Worm (Caenorhabditis elegans) whole organism, young adult: ENCODE data around the gene epic-3.

ENCODE experiments used
- B0019.2 ChIP-seq: fragments of 200-800 bp; sonication (Bioruptor generic); conservative IDR thresholded peaks from 2 replicates; pipeline ENCODE4 v1.3.6; 2022; ENCODE audit warnings: missing genetic modification reagents, missing genetic modification characterization, missing compliant biosample characterization
- B0261.1 ChIP-seq: sonication (generic microtip); optimal IDR thresholded peaks from 2 replicates; lab custom pipeline; 2016; ENCODE audit warnings: mild to moderate bottlenecking, missing genetic modification characterization, moderate library complexity, missing compliant biosample characterization
- C17E4.6 ChIP-seq: fragments of 200-800 bp; sonication (Bioruptor generic); IDR thresholded peaks from 2 replicates; pipeline ENCODE4 v1.3.6; 2022; ENCODE audit warnings: missing genetic modification reagents, missing genetic modification characterization, missing compliant biosample characterization
- D2030.7 ChIP-seq: fragments of 200-800 bp; sonication (Bioruptor generic); IDR thresholded peaks from 2 replicates; pipeline ENCODE4 v1.3.6; 2022; ENCODE audit warnings: missing genetic modification reagents, missing genetic modification characterization, missing compliant biosample characterization
- F22D6.2 ChIP-seq: sonication (generic microtip); optimal IDR thresholded peaks from 2 replicates; lab custom pipeline; 2016; ENCODE audit warnings: mild to moderate bottlenecking, missing genetic modification characterization, missing compliant biosample characterization
- F57A8.1 ChIP-seq: fragments of 200-800 bp; sonication (Bioruptor generic); optimal IDR thresholded peaks from 2 replicates; lab custom pipeline; 2018; ENCODE audit warnings: mild to moderate bottlenecking, missing genetic modification characterization, moderate library complexity, missing compliant biosample characterization
- T26A5.8 ChIP-seq: sonication (generic microtip); optimal IDR thresholded peaks from 2 replicates; lab custom pipeline; 2016; ENCODE audit warnings: missing genetic modification characterization, missing compliant biosample characterization
- Y53G8AR.9 ChIP-seq: fragments of 200-800 bp; sonication (Bioruptor generic); conservative IDR thresholded peaks from 2 replicates; pipeline ENCODE4 v1.3.6; 2022; ENCODE audit warnings: missing genetic modification reagents, missing genetic modification characterization, missing compliant biosample characterization
- aptf-2 ChIP-seq: fragments of 200-800 bp; sonication (Bioruptor generic); conservative IDR thresholded peaks from 2 replicates; pipeline ENCODE4 v1.3.6; 2022; ENCODE audit warnings: missing genetic modification reagents, missing genetic modification characterization, missing compliant biosample characterization
- atf-7 ChIP-seq: sonication (generic microtip); optimal IDR thresholded peaks from 2 replicates; lab custom pipeline; 2017; ENCODE audit warnings: mild to moderate bottlenecking, missing genetic modification characterization, missing compliant biosample characterization
- bed-1 ChIP-seq: fragments of 200-800 bp; sonication (Bioruptor generic); IDR thresholded peaks from 2 replicates; pipeline ENCODE4 v1.3.6; 2022; ENCODE audit warnings: missing genetic modification reagents, missing genetic modification characterization, missing compliant biosample characterization
- ccch-3 ChIP-seq: fragments of 200-800 bp; sonication (Bioruptor generic); optimal IDR thresholded peaks from 2 replicates; lab custom pipeline; 2018; ENCODE audit warnings: mild to moderate bottlenecking, missing genetic modification characterization, missing compliant biosample characterization
- ceh-40 ChIP-seq: fragments of 200-800 bp; sonication (Bioruptor generic); IDR thresholded peaks from 2 replicates; pipeline ENCODE4 v1.3.6; 2022; ENCODE audit warnings: missing genetic modification characterization, missing compliant biosample characterization
- ceh-79 ChIP-seq: sonication (generic microtip); optimal IDR thresholded peaks from 2 replicates; lab custom pipeline; 2017; ENCODE audit warnings: mild to moderate bottlenecking, missing genetic modification characterization, missing compliant biosample characterization
- chd-7 ChIP-seq: sonication (generic microtip); optimal IDR thresholded peaks from 2 replicates; lab custom pipeline; 2016; ENCODE audit warnings: mild to moderate bottlenecking, missing genetic modification characterization, moderate library complexity, missing compliant biosample characterization
- dox-1 ChIP-seq: fragments of 200-800 bp; sonication (Bioruptor generic); IDR thresholded peaks from 2 replicates; pipeline ENCODE4 v1.3.6; 2022; ENCODE audit warnings: missing genetic modification reagents, missing genetic modification characterization, missing compliant biosample characterization
- egrh-3 ChIP-seq: fragments of 200-800 bp; sonication (Bioruptor generic); IDR thresholded peaks from 2 replicates; pipeline ENCODE4 v1.3.6; 2022; ENCODE audit warnings: missing genetic modification reagents, missing genetic modification characterization, missing compliant biosample characterization
- fkh-3 ChIP-seq: sonication (generic microtip); optimal IDR thresholded peaks from 2 replicates; lab custom pipeline; 2016; ENCODE audit warnings: mild to moderate bottlenecking, missing genetic modification characterization, missing compliant biosample characterization
- gei-17 ChIP-seq: fragments of 200-800 bp; sonication (Bioruptor generic); optimal IDR thresholded peaks from 2 replicates; lab custom pipeline; 2018; ENCODE audit warnings: mild to moderate bottlenecking, missing genetic modification characterization, missing compliant biosample characterization
- him-1 ChIP-seq: sonication (generic microtip); optimal IDR thresholded peaks from 2 replicates; lab custom pipeline; 2016; ENCODE audit warnings: missing genotype, missing genetic modification reagents, missing genetic modification characterization, missing compliant biosample characterization
- hlh-12 ChIP-seq: sonication (generic microtip); optimal IDR thresholded peaks from 2 replicates; lab custom pipeline; 2016; ENCODE audit warnings: missing genetic modification characterization, missing compliant biosample characterization
- hlh-26 ChIP-seq: fragments of 200-800 bp; sonication (Bioruptor generic); conservative IDR thresholded peaks from 2 replicates; pipeline ENCODE4 v1.3.6; 2022; ENCODE audit warnings: missing genetic modification reagents, missing genetic modification characterization, missing compliant biosample characterization
- hmg-20 ChIP-seq: fragments of 200-800 bp; sonication (Bioruptor generic); IDR thresholded peaks from 2 replicates; pipeline ENCODE4 v1.3.6; 2022; ENCODE audit warnings: missing genetic modification reagents, missing genetic modification characterization, missing compliant biosample characterization
- hrde-1 ChIP-seq: sonication (generic microtip); optimal IDR thresholded peaks from 2 replicates; lab custom pipeline; 2016; ENCODE audit warnings: missing genetic modification characterization, mild to moderate bottlenecking, missing compliant biosample characterization, moderate library complexity, missing genotype, missing genetic modification reagents, borderline replicate concordance
- let-526 ChIP-seq: fragments of 200-800 bp; sonication (Bioruptor generic); IDR thresholded peaks from 2 replicates; pipeline ENCODE4 v1.3.6; 2022; ENCODE audit warnings: missing genetic modification reagents, missing genetic modification characterization, missing compliant biosample characterization
- lin-26 ChIP-seq: fragments of 200-800 bp; sonication (Bioruptor generic); IDR thresholded peaks from 2 replicates; pipeline ENCODE4 v1.3.6; 2022; ENCODE audit warnings: missing genetic modification reagents, missing genetic modification characterization, missing compliant biosample characterization
- lin-35 ChIP-seq, 3 experiments: fragments of 150-350 bp in 2 of 3; sonication (generic microtip) in 1 of 3; optimal IDR thresholded peaks; 2 replicates each; lab custom pipeline; 2014 to 2018; ENCODE audit warnings: missing biosample characterization in 3 of 3, missing genetic modification characterization in 3 of 3, missing genetic modification reagents in 3 of 3
- lin-54 ChIP-seq: fragments of 200-800 bp; sonication (Bioruptor generic); optimal IDR thresholded peaks from 2 replicates; lab custom pipeline; 2018; ENCODE audit warnings: mild to moderate bottlenecking, missing genetic modification characterization, missing compliant biosample characterization
- lir-1 ChIP-seq: fragments of 200-800 bp; sonication (Bioruptor generic); conservative IDR thresholded peaks from 2 replicates; pipeline ENCODE4 v1.3.6; 2022; ENCODE audit warnings: missing genetic modification reagents, missing genetic modification characterization, missing compliant biosample characterization
- lsy-27 ChIP-seq: sonication (generic microtip); optimal IDR thresholded peaks from 2 replicates; lab custom pipeline; 2017; ENCODE audit warnings: missing genetic modification characterization, mild to moderate bottlenecking, missing compliant biosample characterization, antibody characterized with exemption, missing genotype, borderline replicate concordance; ENCODE audit not compliant: insufficient read depth
- mcd-1 ChIP-seq: fragments of 200-800 bp; sonication (Bioruptor generic); IDR thresholded peaks from 2 replicates; pipeline ENCODE4 v1.3.6; 2022; ENCODE audit warnings: missing genetic modification reagents, missing genetic modification characterization, missing compliant biosample characterization
- mes-4 ChIP-seq: sonication (generic microtip); optimal IDR thresholded peaks from 2 replicates; lab custom pipeline; 2016; ENCODE audit warnings: missing genotype, missing genetic modification characterization, missing compliant biosample characterization
- nfya-1 ChIP-seq: sonication (generic microtip); optimal IDR thresholded peaks from 2 replicates; lab custom pipeline; 2017; ENCODE audit warnings: antibody characterized with exemption, missing compliant biosample characterization, missing genetic modification characterization, borderline replicate concordance; ENCODE audit not compliant: insufficient read depth
- nfyb-1 ChIP-seq: fragments of 200-800 bp; sonication (Bioruptor generic); IDR thresholded peaks from 2 replicates; pipeline ENCODE4 v1.3.6; 2022; ENCODE audit warnings: missing genetic modification reagents, missing genetic modification characterization, missing compliant biosample characterization
- nhr-120 ChIP-seq: fragments of 200-800 bp; sonication (Bioruptor generic); IDR thresholded peaks from 2 replicates; pipeline ENCODE4 v1.3.6; 2022; ENCODE audit warnings: missing genetic modification characterization, missing compliant biosample characterization
- nhr-27 ChIP-seq: fragments of 200-800 bp; sonication (Bioruptor generic); optimal IDR thresholded peaks from 2 replicates; lab custom pipeline; 2018; ENCODE audit warnings: mild to moderate bottlenecking, missing genetic modification characterization, moderate library complexity, missing compliant biosample characterization
- nhr-90 ChIP-seq: sonication (generic microtip); optimal IDR thresholded peaks from 2 replicates; lab custom pipeline; 2016; ENCODE audit warnings: missing genotype, mild to moderate bottlenecking, missing genetic modification characterization, missing compliant biosample characterization
- pha-4 ChIP-seq: fragments of 150-350 bp; sonication (generic microtip); optimal IDR thresholded peaks from 2 replicates; lab custom pipeline; 2014; ENCODE audit warnings: missing biosample characterization, missing genetic modification reagents, missing genetic modification characterization
- rec-8 ChIP-seq, 2 experiments: sonication (generic microtip); optimal IDR thresholded peaks; 2 replicates each; lab custom pipeline; 2016; ENCODE audit warnings: mild to moderate bottlenecking in 2 of 2, missing genetic modification characterization in 2 of 2, missing genetic modification reagents in 2 of 2, missing genotype in 2 of 2, missing biosample characterization in 1 of 2, missing compliant biosample characterization in 1 of 2, moderate library complexity in 1 of 2
- sptf-2 ChIP-seq: fragments of 200-800 bp; sonication (Bioruptor generic); optimal IDR thresholded peaks from 2 replicates; lab custom pipeline; 2018; ENCODE audit warnings: mild to moderate bottlenecking, missing genetic modification characterization, missing compliant biosample characterization
- tbx-9 ChIP-seq: sonication (generic microtip); optimal IDR thresholded peaks from 2 replicates; lab custom pipeline; 2016; ENCODE audit warnings: borderline replicate concordance, missing genetic modification characterization, inconsistent platforms, missing compliant biosample characterization
- unc-62 ChIP-seq: fragments of 150-350 bp; optimal IDR thresholded peaks from 2 replicates; lab custom pipeline; 2014; ENCODE audit warnings: missing biosample characterization, missing genetic modification reagents, missing genetic modification characterization
- xnd-1 ChIP-seq: sonication (generic microtip); optimal IDR thresholded peaks from 2 replicates; lab custom pipeline; 2016; ENCODE audit warnings: missing genotype, missing genetic modification reagents, missing genetic modification characterization, missing compliant biosample characterization
- ztf-18 ChIP-seq: sonication (generic microtip); optimal IDR thresholded peaks from 2 replicates; lab custom pipeline; 2016; ENCODE audit warnings: missing genotype, mild to moderate bottlenecking, missing genetic modification characterization, missing compliant biosample characterization
- ztf-28 ChIP-seq: fragments of 200-800 bp; sonication (Bioruptor generic); IDR thresholded peaks from 2 replicates; pipeline ENCODE4 v1.3.6; 2022; ENCODE audit warnings: missing genetic modification reagents, missing genetic modification characterization, missing compliant biosample characterization

Gene epic-3

DNA sequence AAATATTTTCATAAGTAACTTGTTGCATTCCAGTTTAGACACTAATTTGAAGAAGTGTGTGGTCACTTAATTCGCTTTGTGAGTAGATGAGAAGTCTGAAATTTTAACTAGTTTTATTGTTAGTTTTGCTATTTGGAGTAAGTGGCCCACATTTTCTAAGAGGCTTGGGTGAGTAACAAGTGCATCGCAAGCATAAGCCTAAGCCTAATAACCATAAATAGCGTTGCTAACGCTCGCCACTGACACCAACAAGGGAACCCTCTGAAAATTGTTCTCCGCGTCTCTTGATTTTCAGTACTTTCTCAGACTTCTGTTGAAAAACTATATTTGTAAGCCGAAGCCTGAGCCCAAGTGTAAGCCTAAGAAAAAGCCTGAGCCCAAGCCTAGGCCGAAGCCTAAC is at the start of gene epic-3:
Gene epic-3, minus strand, starts transcription at position 101 of the 400 bp plus-strand sequence.
- no peak for TF ChIP-seq lin-26 (GFP tag; lab: Robert Waterston, UW)
- no peak for TF ChIP-seq bed-1
- no peak for TF ChIP-seq lsy-27 (tag; lab: Kevin White, UChicago)
- TF ChIP-seq mes-4 (tag; lab: Kevin White, UChicago), result no peak
- no peak for TF ChIP-seq sptf-2
- TF ChIP-seq C17E4.6, result no peak
- no peak for TF ChIP-seq rec-8 (tag; optimal IDR thresholded peaks at IDR 0.05; lab: Kevin White, UChicago)
- no peak for TF ChIP-seq gei-17 (GFP tag; lab: Kevin White, UChicago)
- no peak for TF ChIP-seq ceh-40 (GFP tag; lab: Robert Waterston, UW)
- no peak for TF ChIP-seq dox-1 (GFP tag; lab: Robert Waterston, UW)
- no peak for TF ChIP-seq lir-1 (GFP tag; lab: Robert Waterston, UW)
- TF ChIP-seq T26A5.8 (tag; lab: Kevin White, UChicago), result no peak
- TF ChIP-seq ccch-3 (GFP tag; lab: Kevin White, UChicago), result no peak
- no peak for TF ChIP-seq D2030.7

DNA sequence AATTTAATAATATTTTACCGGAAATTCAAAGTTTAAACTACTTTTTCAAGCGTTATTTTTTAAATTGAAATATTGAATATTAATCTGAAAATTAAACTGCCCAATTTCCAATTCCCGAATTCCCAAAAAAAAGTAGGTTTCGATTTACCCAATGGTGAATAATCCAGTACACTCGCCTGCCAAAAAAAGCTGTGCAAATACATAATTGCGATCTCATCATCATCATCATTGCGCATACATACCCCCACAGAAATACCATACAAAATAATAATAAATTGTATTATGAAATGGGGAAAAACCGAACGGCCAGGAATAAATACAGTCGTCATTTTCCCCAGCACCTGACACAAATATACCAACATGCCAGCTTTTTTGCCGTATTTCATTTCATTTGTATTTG is 47.7 kb upstream of the epic-3 start, which contains the start of gene Y41D4A.1:
Gene Y41D4A.1, plus strand, starts transcription at position 301 of the 400 bp plus-strand sequence.
- TF ChIP-seq him-1 (tag; lab: Kevin White, UChicago), result no peak
- TF ChIP-seq nhr-27 (tag; lab: Kevin White, UChicago), result no peak

DNA sequence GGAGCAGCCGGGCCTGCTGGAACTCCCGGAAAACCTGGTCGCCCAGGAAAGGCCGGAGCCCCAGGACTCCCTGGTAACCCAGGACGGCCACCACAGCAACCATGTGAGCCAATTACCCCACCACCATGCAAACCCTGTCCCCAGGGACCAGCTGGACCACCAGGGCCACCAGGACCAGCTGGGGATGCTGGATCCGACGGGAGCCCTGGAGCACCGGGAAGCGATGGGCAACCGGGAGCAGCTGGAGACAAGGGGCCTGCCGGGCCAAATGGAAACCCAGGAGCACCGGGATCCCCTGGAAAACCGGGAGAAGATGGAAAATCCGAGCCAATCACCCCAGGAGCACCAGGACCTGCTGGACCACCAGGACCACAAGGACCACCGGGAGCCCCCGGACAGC is 44.9 kb upstream of the epic-3 start:
- TF ChIP-seq nhr-90 (tag; lab: Kevin White, UChicago) (no peak), hrde-1 (no peak), C17E4.6 (no peak), sptf-2 (peak; percentile 29), F22D6.2 (tag; lab: Kevin White, UChicago) (no peak), nfya-1 (tag; lab: Kevin White, UChicago) (no peak), unc-62 (GFP tag; lab: Kevin White, UChicago) (no peak), F57A8.1 (GFP tag; lab: Kevin White, UChicago) (no peak), mes-4 (tag; lab: Kevin White, UChicago) (no peak), tbx-9 (tag; lab: Kevin White, UChicago) (no peak), Y53G8AR.9 (GFP tag; lab: Robert Waterston, UW) (no peak), pha-4 (no peak), ztf-28 (GFP tag; lab: Robert Waterston, UW) (no peak), lin-35 (GFP tag; optimal IDR thresholded peaks at IDR 0.05; lab: Kevin White, UChicago) (no peak), egrh-3 (GFP tag; lab: Robert Waterston, UW) (peak; percentile 96), atf-7 (tag; lab: Kevin White, UChicago) (no peak), B0019.2 (no peak), rec-8 (tag; optimal IDR thresholded peaks at IDR 0.05; lab: Kevin White, UChicago) (no peak), mcd-1 (GFP tag; lab: Robert Waterston, UW) (peak; percentile 29; the same call in 1 of the 2 replicates), ceh-79 (tag; lab: Kevin White, UChicago) (no peak), fkh-3 (tag; lab: Kevin White, UChicago) (peak; percentile 15), let-526 (no peak), nfyb-1 (GFP tag; lab: Robert Waterston, UW) (no peak), chd-7 (tag; lab: Kevin White, UChicago) (no peak), aptf-2 (no peak), hlh-26 (0 out of 2 replicates have a peak, but pooled peaks have one; percentile 23), hmg-20 (GFP tag; lab: Robert Waterston, UW) (no peak), ztf-18 (tag; lab: Kevin White, UChicago) (no peak), lin-54 (no peak), B0261.1 (tag; lab: Kevin White, UChicago) (no peak), nhr-120 (no peak), hlh-12 (tag; lab: Kevin White, UChicago) (no peak), xnd-1 (tag; lab: Kevin White, UChicago) (no peak)
